Worm (Caenorhabditis elegans): Measurements from ENCODE around the gene ZC487.2.

- TF ChIP-seq snpc-4 (tag; optimal IDR thresholded peaks at IDR 0.05) (no peak), ztf-11 (tag; optimal IDR thresholded peaks at IDR 0.05) (no peak), ztf-4 (tag; optimal IDR thresholded peaks at IDR 0.05) (no peak), ama-1 (optimal IDR thresholded peaks at IDR 0.05) (no peak), nhr-76 (tag; optimal IDR thresholded peaks at IDR 0.05) (no peak), mdl-1 (tag; optimal IDR thresholded peaks at IDR 0.05) (no peak)
Observed at ce11 chrV:6767576-6767975, 45.3 kb upstream of the ZC487.2 start.
